Worm (Caenorhabditis elegans): ENCODE results near the gene srd-40.

- no peak for TF ChIP-seq nhr-77 (tag; optimal IDR thresholded peaks at IDR 0.05)
- TF ChIP-seq ceh-8 (GFP tag; optimal IDR thresholded peaks at IDR 0.05) = no peak
- TF ChIP-seq elt-2 (tag; optimal IDR thresholded peaks at IDR 0.05) = no peak
- TF ChIP-seq F16B12.6 (tag; optimal IDR thresholded peaks at IDR 0.05) = no peak
- TF ChIP-seq ztf-11 (tag; optimal IDR thresholded peaks at IDR 0.05) = no peak
- no peak for TF ChIP-seq ceh-63 (GFP tag; optimal IDR thresholded peaks at IDR 0.05)
- TF ChIP-seq fkh-10 (GFP tag; optimal IDR thresholded peaks at IDR 0.05) = no peak
These were observed 14.4 kb downstream of the srd-40 start, which contains the start of gene srd-44 for ce11 chrX:12337846-12338490.
